Worm (Caenorhabditis elegans): Measurements from ENCODE around the gene ZK1320.3.

- TF ChIP-seq unc-62 (GFP tag; optimal IDR thresholded peaks at IDR 0.05) (no peak), ces-1 (GFP tag; optimal IDR thresholded peaks at IDR 0.05) (no peak), pha-4 (tag; optimal IDR thresholded peaks at IDR 0.05) (no peak), ceh-39 (tag; optimal IDR thresholded peaks at IDR 0.05) (no peak)
Observed at ce11 chrII:9646928-9647838, 13.0 kb downstream of the ZK1320.3 start, which contains the start of gene sqv-8.
